Worm (Caenorhabditis elegans) whole organism, early embryonic: ENCODE data around the gene pak-2.

Source experiments
- B0310.2 ChIP-seq: sonication (generic microtip); optimal IDR thresholded peaks from 2 replicates; lab custom pipeline; 2016; ENCODE audit warnings: mild to moderate bottlenecking, missing genetic modification characterization, missing compliant biosample characterization
- F13C5.2 ChIP-seq: sonication (generic microtip); optimal IDR thresholded peaks from 2 replicates; lab custom pipeline; 2017; ENCODE audit warnings: mild to moderate bottlenecking, missing genetic modification characterization, inconsistent platforms, missing compliant biosample characterization
- aly-1 ChIP-seq: sonication (generic microtip); optimal IDR thresholded peaks from 2 replicates; lab custom pipeline; 2016; ENCODE audit warnings: missing genetic modification characterization, missing compliant biosample characterization
- ama-1 ChIP-seq: fragments of 150-350 bp; optimal IDR thresholded peaks from 2 replicates; lab custom pipeline; 2014
- ceh-13 ChIP-seq: fragments of 200-800 bp; sonication (Bioruptor generic); optimal IDR thresholded peaks from 2 replicates; lab custom pipeline; 2018; ENCODE audit warnings: mild to moderate bottlenecking, missing genetic modification characterization, missing compliant biosample characterization
- ceh-36 ChIP-seq: sonication (generic microtip); optimal IDR thresholded peaks from 2 replicates; lab custom pipeline; 2016; ENCODE audit warnings: missing genetic modification characterization, inconsistent platforms, missing compliant biosample characterization
- ets-7 ChIP-seq: sonication (generic microtip); optimal IDR thresholded peaks from 2 replicates; lab custom pipeline; 2016; ENCODE audit warnings: missing genotype, missing genetic modification characterization, missing compliant biosample characterization
- flt-1 ChIP-seq: fragments of 200-800 bp; sonication (Bioruptor generic); IDR thresholded peaks from 2 replicates; pipeline ENCODE4 v1.3.6; 2022; ENCODE audit warnings: missing genetic modification characterization, missing compliant biosample characterization
- hmbx-1 ChIP-seq: sonication (generic microtip); optimal IDR thresholded peaks from 2 replicates; lab custom pipeline; 2016; ENCODE audit warnings: mild to moderate bottlenecking, missing genetic modification characterization, missing compliant biosample characterization
- hmg-4 ChIP-seq: fragments of 200-800 bp; sonication (Bioruptor generic); optimal IDR thresholded peaks from 2 replicates; lab custom pipeline; 2018; ENCODE audit warnings: mild to moderate bottlenecking, missing genetic modification characterization, missing compliant biosample characterization
- hnd-1 ChIP-seq: sonication (generic microtip); optimal IDR thresholded peaks from 2 replicates; lab custom pipeline; 2016; ENCODE audit warnings: missing genetic modification characterization, missing compliant biosample characterization
- pes-1 ChIP-seq: fragments of 200-800 bp; sonication (Bioruptor generic); IDR thresholded peaks from 2 replicates; pipeline ENCODE4 v1.3.6; 2022; ENCODE audit warnings: missing genetic modification reagents, missing genetic modification characterization, missing compliant biosample characterization
- scrt-1 ChIP-seq: fragments of 200-800 bp; sonication (Bioruptor generic); IDR thresholded peaks from 2 replicates; pipeline ENCODE4 v1.3.6; 2022; ENCODE audit warnings: missing genetic modification characterization, missing compliant biosample characterization
- sea-1 ChIP-seq: fragments of 200-800 bp; sonication (Bioruptor generic); conservative IDR thresholded peaks from 2 replicates; pipeline ENCODE4 v1.3.6; 2022; ENCODE audit warnings: missing genetic modification characterization, missing compliant biosample characterization
- tbx-11 ChIP-seq: fragments of 200-800 bp; sonication (Bioruptor generic); IDR thresholded peaks from 2 replicates; pipeline ENCODE4 v1.3.6; 2022; ENCODE audit warnings: missing genetic modification characterization, missing compliant biosample characterization
- tbx-37 ChIP-seq: fragments of 200-800 bp; sonication (Bioruptor generic); conservative IDR thresholded peaks from 2 replicates; pipeline ENCODE4 v1.3.6; 2022; ENCODE audit warnings: missing genetic modification reagents, missing genetic modification characterization, missing compliant biosample characterization
- tra-4 ChIP-seq: sonication (generic microtip); optimal IDR thresholded peaks from 2 replicates; lab custom pipeline; 2017; ENCODE audit warnings: missing genetic modification characterization, missing compliant biosample characterization

The pak-2 gene

DNA sequence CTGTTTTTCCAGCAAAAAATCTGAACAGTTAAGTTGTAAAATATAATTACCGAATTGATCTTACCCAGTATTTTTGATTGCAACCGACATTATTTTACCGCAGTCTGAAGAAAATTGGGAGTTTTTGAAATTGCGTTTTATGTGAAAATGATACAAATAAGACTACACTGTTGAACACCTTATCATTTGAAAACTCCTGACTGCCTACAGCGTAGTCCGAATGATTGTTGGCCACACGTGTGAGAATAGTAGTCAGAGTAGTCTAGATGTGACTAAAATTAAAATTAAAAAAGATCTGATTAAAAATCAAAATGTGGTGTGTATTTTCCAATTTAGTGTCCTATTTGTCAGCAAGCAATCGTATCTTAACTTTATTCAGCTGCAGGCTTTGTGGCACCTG lies 7.5 kb upstream of the pak-2 start, which contains the start of gene dhs-18:
dhs-18 (minus strand) TSS at position 104 of the 400 bp plus-strand sequence.
- TF ChIP-seq hmg-4 (GFP tag; lab: Kevin White, UChicago) (no peak), ceh-13 (no peak), tbx-11 (GFP tag; lab: Robert Waterston, UW) (no peak), hnd-1 (tag; lab: Kevin White, UChicago) (no peak), pes-1 (GFP tag; lab: Robert Waterston, UW) (no peak), hmbx-1 (tag; lab: Kevin White, UChicago) (no peak), B0310.2 (tag; lab: Kevin White, UChicago) (no peak), ets-7 (tag; lab: Kevin White, UChicago) (no peak), F13C5.2 (tag; lab: Kevin White, UChicago) (no peak), ama-1 (no peak), aly-1 (tag; lab: Kevin White, UChicago) (no peak), sea-1 (GFP tag; lab: Robert Waterston, UW) (no peak)

DNA sequence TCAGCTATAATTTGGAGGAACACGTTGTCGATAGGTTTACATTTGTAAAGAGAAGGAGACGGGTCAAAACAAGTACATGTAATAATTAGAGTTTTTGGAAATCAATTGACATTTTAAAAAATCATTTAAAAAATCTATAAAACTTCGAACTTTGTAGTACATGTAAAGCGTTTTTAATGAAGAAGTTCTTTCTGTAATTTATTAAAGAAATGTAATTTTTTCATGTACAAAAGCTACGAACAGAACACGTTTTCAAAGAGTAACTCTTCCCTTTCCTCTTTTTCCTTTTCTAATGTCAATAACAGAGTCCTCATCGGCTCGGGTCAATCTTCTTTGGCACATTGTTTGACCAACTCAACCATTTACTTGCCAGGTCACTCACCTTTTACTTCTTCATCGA lies 4.5 kb upstream of the pak-2 start, which contains the start of gene C45B11.6:
C45B11.6 (plus strand) TSS at position 301 of the 400 bp plus-strand sequence.
- TF ChIP-seq hmg-4 (GFP tag; lab: Kevin White, UChicago) (no peak), hmbx-1 (tag; lab: Kevin White, UChicago) (no peak), scrt-1 (GFP tag; lab: Robert Waterston, UW) (no peak), tra-4 (tag; lab: Kevin White, UChicago) (no peak), hnd-1 (tag; lab: Kevin White, UChicago) (no peak)

ce11 chrV:11042538-11042937 lies 3.3 kb upstream of the pak-2 start, which contains the start of gene C45B11.2:
Gene C45B11.2, plus strand, starts transcription at chrV:11042710.
- no peak for TF ChIP-seq ceh-13
- no peak for TF ChIP-seq pes-1 (GFP tag; lab: Robert Waterston, UW)

- TF ChIP-seq ceh-36: no peak
- TF ChIP-seq F13C5.2 (tag; lab: Kevin White, UChicago): no peak
- no peak for TF ChIP-seq ceh-13
- TF ChIP-seq tbx-37: no peak
- no peak for TF ChIP-seq hmbx-1 (tag; lab: Kevin White, UChicago)
Measured at ce11 chrV:11041499-11041898, 2.3 kb upstream of the pak-2 start, which contains the start of gene C45B11.5. Gene C45B11.5, plus strand, starts transcription at chrV:11041799.

DNA sequence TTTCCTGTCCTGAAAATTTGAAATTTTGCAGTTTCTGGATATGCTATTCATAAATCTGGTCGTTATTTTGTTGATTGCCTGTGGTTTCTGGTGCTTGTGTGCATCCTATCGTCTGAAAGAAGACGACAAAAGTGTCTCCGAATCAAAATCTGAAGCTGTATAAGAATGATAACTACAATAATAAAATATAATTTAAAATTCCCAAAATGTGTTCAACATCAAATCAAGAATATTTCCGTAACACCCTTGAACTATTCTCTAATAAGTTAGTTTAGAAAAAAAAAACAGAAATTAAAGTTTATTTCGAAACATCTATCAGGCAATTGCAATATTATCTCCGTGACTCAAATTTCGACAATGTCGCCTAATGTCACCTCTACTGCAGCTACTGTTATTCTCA lies 1.2 kb upstream of the pak-2 start, which contains the start of gene C45B11.8:
C45B11.8 (plus strand) TSS at position 301 of the 400 bp plus-strand sequence.
- TF ChIP-seq tra-4 (tag; lab: Kevin White, UChicago) (no peak), flt-1 (GFP tag; lab: Robert Waterston, UW) (no peak), ceh-13 (no peak), hmg-4 (GFP tag; lab: Kevin White, UChicago) (no peak)

DNA sequence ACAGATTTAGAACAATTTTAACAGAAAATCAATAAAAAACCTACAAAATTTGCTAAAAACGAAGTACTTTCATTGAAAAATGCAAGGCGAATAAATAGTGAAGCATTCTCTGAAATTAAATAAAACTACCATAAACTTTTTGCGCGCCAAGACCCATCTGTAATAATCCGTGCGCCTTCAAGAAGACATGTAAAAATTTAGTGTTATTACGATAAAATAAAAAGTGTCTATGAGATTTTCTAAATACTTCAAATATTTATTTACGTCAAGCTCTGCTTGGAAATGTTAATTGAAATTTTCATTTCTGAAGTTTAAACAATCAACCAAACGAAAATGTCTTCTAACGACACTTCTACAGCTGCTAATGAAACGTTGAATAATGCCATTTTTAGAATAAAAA lies 791 bp upstream of the pak-2 start, which contains the start of gene C45B11.9:
C45B11.9 (plus strand) TSS at position 301 of the 400 bp plus-strand sequence.
- TF ChIP-seq ceh-13 (no peak), pes-1 (GFP tag; lab: Robert Waterston, UW) (no peak), hnd-1 (tag; lab: Kevin White, UChicago) (no peak), ceh-36 (no peak), F13C5.2 (tag; lab: Kevin White, UChicago) (no peak)

- no peak for TF ChIP-seq hmg-4 (GFP tag; lab: Kevin White, UChicago)
- no peak for TF ChIP-seq pes-1 (GFP tag; lab: Robert Waterston, UW)
- TF ChIP-seq tra-4 (tag; lab: Kevin White, UChicago): no peak
- no peak for TF ChIP-seq ceh-36
- TF ChIP-seq sea-1 (GFP tag; lab: Robert Waterston, UW): no peak
- no peak for TF ChIP-seq ama-1
Measured at ce11 chrV:11034748-11035147, 4.5 kb downstream of the pak-2 start, which contains the start of gene pptr-2. Gene pptr-2, minus strand, starts transcription at chrV:11034931.

DNA sequence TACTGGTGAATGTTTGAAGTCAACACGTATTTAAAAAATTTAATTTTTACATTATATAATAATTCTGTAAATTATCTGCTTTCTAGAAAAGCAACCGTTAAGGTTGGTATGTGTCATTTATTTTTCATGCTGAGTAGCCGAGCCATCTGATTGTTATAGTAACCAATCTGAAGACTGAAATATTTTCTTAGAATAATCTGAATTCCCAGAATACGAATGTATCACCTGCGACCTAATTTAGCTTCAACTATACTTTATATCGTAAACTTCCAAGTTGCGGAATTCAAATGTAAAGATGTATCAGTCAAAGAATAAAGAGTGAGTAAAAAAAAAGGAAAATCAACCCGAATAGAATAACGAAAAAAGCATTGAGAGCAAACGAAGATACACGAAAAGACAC lies 6.0 kb downstream of the pak-2 start:
- TF ChIP-seq ceh-13 (no peak), aly-1 (tag; lab: Kevin White, UChicago) (no peak), ceh-36 (no peak), tra-4 (tag; lab: Kevin White, UChicago) (no peak)

DNA sequence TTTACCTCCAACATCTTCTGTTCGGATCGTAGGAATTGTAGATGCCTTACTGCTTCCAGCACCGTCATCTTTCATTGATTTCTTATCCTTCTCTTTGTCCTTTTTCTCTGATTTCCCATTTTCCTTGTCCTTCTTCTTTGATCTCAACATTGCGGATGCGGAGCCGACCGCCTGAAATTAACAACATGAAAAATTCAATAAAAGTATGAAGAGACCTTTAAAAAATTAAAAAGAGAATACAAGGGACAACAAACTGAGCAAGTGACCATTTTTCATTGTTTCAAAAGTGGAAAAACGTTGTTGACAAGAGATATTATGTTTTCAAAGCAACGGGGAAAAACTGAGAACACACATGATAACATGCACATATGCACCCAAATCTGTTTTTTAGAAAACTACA lies 8.6 kb downstream of the pak-2 start:
- no peak for TF ChIP-seq hmg-4 (GFP tag; lab: Kevin White, UChicago)
- TF ChIP-seq pes-1 (GFP tag; lab: Robert Waterston, UW): no peak
- TF ChIP-seq tbx-11 (GFP tag; lab: Robert Waterston, UW): no peak
- TF ChIP-seq hmbx-1 (tag; lab: Kevin White, UChicago): no peak
- TF ChIP-seq ceh-13: no peak
- no peak for TF ChIP-seq ama-1
- no peak for TF ChIP-seq scrt-1 (GFP tag; lab: Robert Waterston, UW)
- TF ChIP-seq F13C5.2 (tag; lab: Kevin White, UChicago): no peak
- no peak for TF ChIP-seq B0310.2 (tag; lab: Kevin White, UChicago)
- TF ChIP-seq flt-1 (GFP tag; lab: Robert Waterston, UW): no peak
- TF ChIP-seq aly-1 (tag; lab: Kevin White, UChicago): no peak
- no peak for TF ChIP-seq ceh-36
- no peak for TF ChIP-seq tbx-37
- TF ChIP-seq ets-7 (tag; lab: Kevin White, UChicago): no peak
- no peak for TF ChIP-seq hnd-1 (tag; lab: Kevin White, UChicago)
- no peak for TF ChIP-seq sea-1 (GFP tag; lab: Robert Waterston, UW)
- TF ChIP-seq tra-4 (tag; lab: Kevin White, UChicago): no peak
